Worm (Caenorhabditis elegans) whole organism, midembryonic: Measurements from ENCODE around the gene ttm-2.

Experiments
- T22C8.4 ChIP-seq: fragments of 200-800 bp; sonication (Bioruptor generic); IDR thresholded peaks from 2 replicates; pipeline ENCODE4 v1.3.6; 2022; ENCODE audit warnings: missing genetic modification characterization, missing compliant biosample characterization
- cog-1 ChIP-seq: sonication (generic microtip); optimal IDR thresholded peaks from 2 replicates; lab custom pipeline; 2016; ENCODE audit warnings: missing genetic modification characterization, missing compliant biosample characterization
- flt-1 ChIP-seq: fragments of 200-800 bp; sonication (Bioruptor generic); IDR thresholded peaks from 2 replicates; pipeline ENCODE4 v1.3.6; 2022; ENCODE audit warnings: missing genetic modification characterization, missing compliant biosample characterization
- klf-2 ChIP-seq: fragments of 200-800 bp; sonication (Bioruptor generic); conservative IDR thresholded peaks from 2 replicates; pipeline ENCODE4 v1.3.6; 2022; ENCODE audit warnings: missing genetic modification reagents, missing genetic modification characterization, missing compliant biosample characterization
- med-1 ChIP-seq: sonication (generic microtip); optimal IDR thresholded peaks from 2 replicates; lab custom pipeline; 2017; ENCODE audit warnings: missing genetic modification characterization, mild to moderate bottlenecking, missing compliant biosample characterization, antibody characterized with exemption, missing genetic modification reagents; ENCODE audit not compliant: insufficient read depth
- ref-1 ChIP-seq: fragments of 200-800 bp; sonication (Bioruptor generic); conservative IDR thresholded peaks from 2 replicates; pipeline ENCODE4 v1.3.6; 2022; ENCODE audit warnings: missing genetic modification reagents, missing genetic modification characterization, missing compliant biosample characterization
- tab-1 ChIP-seq: fragments of 200-800 bp; sonication (Bioruptor generic); IDR thresholded peaks from 2 replicates; pipeline ENCODE4 v1.3.6; 2022; ENCODE audit warnings: missing genetic modification characterization, missing compliant biosample characterization
- ztf-23 ChIP-seq: fragments of 200-800 bp; sonication (Bioruptor generic); IDR thresholded peaks from 2 replicates; pipeline ENCODE4 v1.3.6; 2022; ENCODE audit warnings: missing genetic modification reagents, missing genetic modification characterization, missing compliant biosample characterization
- ztf-29 ChIP-seq: fragments of 200-800 bp; sonication (Bioruptor generic); IDR thresholded peaks from 2 replicates; pipeline ENCODE4 v1.3.6; 2022; ENCODE audit warnings: missing genetic modification reagents, missing genetic modification characterization, missing compliant biosample characterization

The ttm-2 gene

DNA sequence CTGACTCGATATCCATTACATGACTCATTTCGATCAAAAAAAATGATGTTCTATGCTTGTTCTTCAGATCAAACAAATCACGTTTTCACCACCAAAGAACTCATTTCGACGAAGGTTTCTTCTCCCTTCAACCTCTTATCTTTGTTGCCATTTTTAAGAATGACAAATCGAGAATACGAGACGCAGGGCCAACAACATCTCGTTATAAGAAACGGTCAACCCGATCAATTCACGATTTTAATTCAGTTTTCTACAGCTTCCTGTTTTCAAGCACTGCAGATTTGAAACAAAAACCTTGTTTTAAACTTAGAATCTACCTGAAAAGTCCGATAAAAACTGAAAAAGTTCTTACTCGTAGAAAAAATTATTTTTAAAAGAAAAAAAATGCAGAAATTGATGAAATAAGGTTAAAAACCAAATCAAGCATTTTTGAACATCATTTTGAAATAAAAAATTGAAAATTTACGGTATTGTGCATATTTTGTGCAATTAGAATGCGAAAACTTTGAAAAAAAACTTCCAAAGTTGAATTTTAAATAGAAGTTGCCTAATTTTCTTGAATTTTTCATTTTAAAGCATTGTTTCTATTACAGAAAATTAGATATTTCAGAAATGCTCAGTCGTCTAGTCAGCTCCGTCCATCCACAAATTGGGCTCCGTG is 24.5 kb downstream of the ttm-2 start, which contains the start of gene acs-11:
acs-11 (plus strand) TSS at position 611 of the 661 bp plus-strand sequence.
- TF ChIP-seq ztf-29 (GFP tag; lab: Robert Waterston, UW): no peak

DNA sequence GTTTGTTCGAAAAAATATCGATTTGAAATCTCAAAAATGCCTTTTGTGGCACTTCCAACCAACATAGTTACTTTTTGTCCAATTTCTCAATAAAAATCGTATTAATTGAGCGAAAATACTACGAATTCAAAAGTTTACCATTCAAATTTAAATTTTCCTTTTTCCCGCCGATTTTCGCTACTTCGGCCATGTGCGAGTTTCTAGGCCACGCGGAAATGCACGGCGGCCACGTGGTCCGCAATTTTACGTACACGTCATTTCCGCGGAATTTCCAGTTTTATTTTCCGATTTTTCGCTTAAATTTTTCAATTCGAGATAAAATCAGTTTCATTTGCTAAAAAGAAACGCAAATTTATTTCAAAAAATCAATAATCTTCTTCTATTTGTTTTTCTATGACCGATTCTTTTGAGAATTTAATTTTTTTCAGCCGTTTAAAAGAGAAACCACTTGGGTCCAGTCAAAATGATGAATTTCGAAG is 26.2 kb downstream of the ttm-2 start, which contains the start of gene eas-1:
eas-1 (plus strand) TSS at position 429 of the 479 bp plus-strand sequence.
- peak; percentile 21; the same call in 1 of the 2 replicates for TF ChIP-seq tab-1 (GFP tag; lab: Robert Waterston, UW)
- peak; percentile 62; the same call in 1 of the 2 replicates for TF ChIP-seq klf-2 (GFP tag; lab: Robert Waterston, UW)
- TF ChIP-seq T22C8.4 (GFP tag; lab: Robert Waterston, UW): no peak
- no peak for TF ChIP-seq ztf-29 (GFP tag; lab: Robert Waterston, UW)
- TF ChIP-seq med-1 (GFP tag; lab: Kevin White, UChicago): no peak
- no peak for TF ChIP-seq cog-1 (tag; lab: Kevin White, UChicago)
- TF ChIP-seq ref-1 (GFP tag; lab: Robert Waterston, UW): no peak
- TF ChIP-seq flt-1 (GFP tag; lab: Robert Waterston, UW): peak; percentile 68
- no peak for TF ChIP-seq ztf-23 (GFP tag; lab: Robert Waterston, UW)

DNA sequence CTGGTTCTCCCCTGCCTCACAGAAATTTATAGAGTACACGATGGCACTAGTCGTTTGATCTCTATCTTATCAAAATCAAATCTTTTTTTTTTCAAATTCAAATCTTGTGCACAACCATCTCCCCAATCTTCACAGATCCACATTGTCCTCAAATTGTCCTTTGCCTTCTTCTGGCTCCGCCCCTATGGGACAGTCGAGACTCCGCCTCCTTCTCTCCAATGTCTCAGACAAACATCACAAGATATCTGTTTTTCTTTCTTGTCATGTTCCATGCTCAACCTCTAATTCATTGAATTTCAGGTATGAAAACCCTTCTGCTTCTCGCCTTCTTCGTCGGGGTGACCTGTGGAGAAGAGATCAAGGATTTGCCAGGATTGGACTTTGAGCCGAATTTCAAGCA is 28.8 kb downstream of the ttm-2 start, which contains the start of gene ctsa-1.1:
ctsa-1.1 (plus strand) TSS at position 301 of the 400 bp plus-strand sequence.
- TF ChIP-seq cog-1 (tag; lab: Kevin White, UChicago): no peak
- no peak for TF ChIP-seq ztf-29 (GFP tag; lab: Robert Waterston, UW)
- TF ChIP-seq tab-1 (GFP tag; lab: Robert Waterston, UW): no peak
- TF ChIP-seq med-1 (GFP tag; lab: Kevin White, UChicago): no peak
- TF ChIP-seq klf-2 (GFP tag; lab: Robert Waterston, UW): no peak
- no peak for TF ChIP-seq flt-1 (GFP tag; lab: Robert Waterston, UW)
- TF ChIP-seq ztf-23 (GFP tag; lab: Robert Waterston, UW): no peak
- no peak for TF ChIP-seq T22C8.4 (GFP tag; lab: Robert Waterston, UW)

DNA sequence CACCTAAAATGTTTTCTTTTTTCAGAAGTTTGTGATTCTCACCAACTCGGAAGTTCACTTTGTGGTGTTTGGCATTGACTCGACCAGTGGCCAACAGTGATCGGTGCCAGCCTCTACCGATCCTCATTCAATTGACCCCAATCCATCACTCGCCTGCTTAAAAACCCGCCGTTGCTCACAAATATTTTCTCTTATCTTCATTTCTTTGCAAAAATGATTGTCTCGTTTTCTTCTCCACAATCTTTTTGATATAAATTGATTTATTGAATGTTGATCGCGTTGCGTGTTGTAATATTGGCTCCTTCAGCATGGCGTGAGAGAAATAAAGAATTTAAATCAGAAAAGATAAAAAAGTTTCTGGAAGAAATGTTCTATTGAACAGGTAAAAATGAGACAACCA is 29.6 kb downstream of the ttm-2 start:
- no peak for TF ChIP-seq tab-1 (GFP tag; lab: Robert Waterston, UW)
- TF ChIP-seq flt-1 (GFP tag; lab: Robert Waterston, UW): no peak
- TF ChIP-seq klf-2 (GFP tag; lab: Robert Waterston, UW): no peak
- TF ChIP-seq cog-1 (tag; lab: Kevin White, UChicago): no peak
- TF ChIP-seq ztf-29 (GFP tag; lab: Robert Waterston, UW): no peak
- no peak for TF ChIP-seq ref-1 (GFP tag; lab: Robert Waterston, UW)
- TF ChIP-seq med-1 (GFP tag; lab: Kevin White, UChicago): no peak
- no peak for TF ChIP-seq ztf-23 (GFP tag; lab: Robert Waterston, UW)
- TF ChIP-seq T22C8.4 (GFP tag; lab: Robert Waterston, UW): no peak

DNA sequence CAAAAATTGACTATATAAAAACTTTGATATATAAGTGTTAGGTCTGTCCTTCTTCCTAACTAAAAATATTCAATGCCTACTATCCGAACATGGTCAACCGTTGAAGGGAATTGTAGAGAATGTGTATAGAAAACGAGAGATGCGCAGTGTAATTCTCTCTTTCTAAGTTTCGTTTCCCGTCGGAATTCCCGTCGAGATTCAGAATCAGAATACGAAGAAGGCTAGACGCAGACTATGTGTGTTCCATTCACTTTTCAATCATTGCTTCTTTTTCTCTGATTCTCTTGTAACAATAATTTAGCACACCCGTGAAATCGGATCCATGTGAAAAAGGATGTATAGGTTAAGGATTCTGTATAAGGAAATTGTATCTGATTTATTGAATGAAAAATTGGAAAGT is 31.7 kb downstream of the ttm-2 start:
- TF ChIP-seq flt-1 (GFP tag; lab: Robert Waterston, UW) (no peak), klf-2 (GFP tag; lab: Robert Waterston, UW) (no peak), tab-1 (GFP tag; lab: Robert Waterston, UW) (no peak), ztf-29 (GFP tag; lab: Robert Waterston, UW) (no peak), T22C8.4 (GFP tag; lab: Robert Waterston, UW) (no peak), ztf-23 (GFP tag; lab: Robert Waterston, UW) (no peak), med-1 (GFP tag; lab: Kevin White, UChicago) (no peak), ref-1 (GFP tag; lab: Robert Waterston, UW) (no peak), cog-1 (tag; lab: Kevin White, UChicago) (no peak)

DNA sequence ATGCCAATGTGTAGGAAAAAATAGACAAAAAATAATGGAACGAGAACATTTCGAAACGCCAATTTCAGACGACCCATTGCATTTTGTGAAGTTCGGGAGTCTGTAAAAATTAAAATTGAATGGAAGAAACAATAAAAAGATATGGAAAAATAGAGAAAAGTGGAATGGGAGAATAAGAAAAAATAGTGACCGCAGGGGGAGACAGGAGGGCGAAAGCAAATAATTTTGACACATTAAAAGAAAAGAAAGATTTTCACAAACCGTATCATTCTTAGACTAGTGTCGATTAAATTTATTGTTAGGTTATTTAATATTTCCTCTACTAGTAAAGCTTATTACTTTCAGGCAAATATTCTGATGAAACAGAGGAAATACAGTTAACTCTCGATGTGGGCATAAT is 32.3 kb downstream of the ttm-2 start, which contains the start of gene F41C3.11:
F41C3.11 (minus strand) TSS at position 101 of the 400 bp plus-strand sequence.
- no peak for TF ChIP-seq T22C8.4 (GFP tag; lab: Robert Waterston, UW)
- no peak for TF ChIP-seq tab-1 (GFP tag; lab: Robert Waterston, UW)
- no peak for TF ChIP-seq flt-1 (GFP tag; lab: Robert Waterston, UW)
- TF ChIP-seq med-1 (GFP tag; lab: Kevin White, UChicago): no peak
- no peak for TF ChIP-seq cog-1 (tag; lab: Kevin White, UChicago)
- no peak for TF ChIP-seq klf-2 (GFP tag; lab: Robert Waterston, UW)
- no peak for TF ChIP-seq ref-1 (GFP tag; lab: Robert Waterston, UW)
- TF ChIP-seq ztf-29 (GFP tag; lab: Robert Waterston, UW): no peak

DNA sequence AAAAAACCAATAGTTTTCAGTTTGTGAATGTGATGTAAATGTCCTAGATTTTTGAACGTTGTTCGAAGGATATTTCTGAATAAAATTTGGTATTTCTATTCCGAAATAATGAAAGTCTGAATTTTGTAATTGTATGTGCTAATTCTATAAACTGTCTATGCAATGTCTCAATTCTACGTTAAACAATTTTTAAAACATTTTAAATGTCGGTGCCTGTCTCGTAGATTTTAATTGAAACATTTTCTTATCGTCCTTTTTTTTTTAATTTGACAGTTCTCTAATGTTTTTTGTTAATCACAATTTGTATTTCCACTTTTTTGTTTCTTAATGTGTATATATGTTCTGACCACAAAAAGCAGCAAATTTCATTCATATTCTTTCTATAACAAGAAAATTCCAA is 36.5 kb downstream of the ttm-2 start, which contains the start of gene F41C3.7:
F41C3.7 (plus strand) TSS at position 301 of the 400 bp plus-strand sequence.
- TF ChIP-seq tab-1 (GFP tag; lab: Robert Waterston, UW) (no peak), ref-1 (GFP tag; lab: Robert Waterston, UW) (no peak), T22C8.4 (GFP tag; lab: Robert Waterston, UW) (no peak), ztf-23 (GFP tag; lab: Robert Waterston, UW) (no peak), med-1 (GFP tag; lab: Kevin White, UChicago) (no peak), ztf-29 (GFP tag; lab: Robert Waterston, UW) (no peak), cog-1 (tag; lab: Kevin White, UChicago) (no peak), klf-2 (GFP tag; lab: Robert Waterston, UW) (no peak), flt-1 (GFP tag; lab: Robert Waterston, UW) (no peak)

DNA sequence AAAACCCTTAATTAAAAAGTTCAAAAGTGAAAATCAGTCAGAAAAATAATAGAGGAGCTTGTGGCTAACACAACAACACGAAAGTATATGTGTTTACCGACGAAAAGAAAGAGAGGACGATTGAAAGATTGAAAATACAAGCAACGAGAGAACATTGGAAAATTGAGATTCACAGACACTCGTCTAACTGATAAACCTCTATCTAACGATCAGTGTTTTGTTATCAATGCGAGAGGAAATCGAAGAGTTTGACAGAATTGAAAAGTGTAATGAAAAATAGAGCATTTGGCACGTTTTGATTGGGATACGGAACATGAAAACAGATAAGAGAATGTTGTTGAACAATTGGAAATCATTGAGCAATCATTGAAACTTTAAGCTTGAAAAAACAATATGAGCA is 37.5 kb downstream of the ttm-2 start:
- TF ChIP-seq ztf-23 (GFP tag; lab: Robert Waterston, UW) (no peak), cog-1 (tag; lab: Kevin White, UChicago) (no peak)

DNA sequence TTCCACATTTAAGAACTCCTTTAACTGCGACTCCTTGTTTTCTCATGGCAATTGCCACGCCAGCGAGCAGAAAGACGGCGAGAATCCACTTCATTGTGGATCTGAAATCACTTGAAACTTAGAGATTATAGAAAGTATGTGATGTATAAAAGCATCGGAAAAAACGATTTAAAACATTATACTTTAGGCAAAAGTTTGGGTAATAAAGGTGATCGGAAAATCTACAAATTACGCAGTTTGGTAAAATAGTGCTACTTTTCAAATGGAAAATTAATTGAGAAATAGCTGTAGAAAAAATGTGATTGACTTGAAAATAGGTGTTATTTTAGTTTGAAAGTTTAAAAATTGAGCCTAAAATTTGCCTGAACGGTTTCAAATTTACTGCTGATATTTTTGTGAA is 38.4 kb downstream of the ttm-2 start, which contains the start of gene ttr-41:
ttr-41 (minus strand) TSS at position 101 of the 400 bp plus-strand sequence.
- no peak for TF ChIP-seq T22C8.4 (GFP tag; lab: Robert Waterston, UW)
